Fruit fly (Drosophila melanogaster): Measurements from ENCODE around the gene NimB3.

DNA sequence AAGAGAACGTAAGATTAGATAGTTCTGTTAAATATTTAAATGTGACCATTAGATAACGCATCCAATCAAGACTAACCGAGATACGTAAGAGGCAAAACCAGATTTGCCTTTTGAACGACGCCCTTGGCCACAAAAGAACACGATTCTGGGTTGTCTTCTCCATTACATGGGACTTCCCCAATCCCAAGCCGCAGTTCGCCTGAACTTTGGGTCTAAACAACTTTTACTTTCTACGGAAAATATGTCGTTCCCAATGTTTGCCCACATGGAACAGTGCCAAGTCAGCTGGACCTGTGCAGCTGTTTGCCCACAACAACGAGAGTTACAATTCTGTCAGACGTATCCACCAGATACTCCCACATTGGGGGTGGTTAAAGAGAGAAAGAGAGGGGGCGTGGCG is 18.0 kb downstream of the NimB3 start:
- TF ChIP-seq CG8478 (optimal IDR thresholded peaks at IDR 0.05) (no peak), CTCF (optimal IDR thresholded peaks at IDR 0.05) (no peak)

All from S2 (cell line).